Fruit fly (Drosophila melanogaster): ENCODE data around the gene CG32100.

DNA sequence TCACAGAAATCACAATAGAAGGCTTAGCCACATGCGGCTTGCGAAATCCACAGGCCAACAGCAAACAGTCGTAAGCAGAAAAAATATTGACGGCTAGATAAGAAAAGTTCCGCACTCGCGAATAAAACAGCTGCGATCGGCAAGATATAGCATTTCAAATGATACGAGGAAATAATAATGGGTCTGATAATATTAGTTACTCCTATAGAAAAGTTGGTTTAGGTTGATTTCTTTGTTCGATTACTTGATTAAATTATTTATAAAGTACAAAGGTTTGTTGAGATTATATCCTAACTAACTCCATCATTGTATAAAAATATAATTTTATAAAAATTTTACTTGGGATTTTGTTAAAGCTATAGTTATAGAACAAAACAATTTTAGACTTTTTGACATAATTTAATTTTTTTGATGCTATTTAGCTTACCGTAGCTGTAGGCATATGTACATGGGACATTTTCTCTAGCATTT is 8.3 kb downstream of the CG32100 start:
- TF ChIP-seq ttk (optimal IDR thresholded peaks at IDR 0.05) (no peak), Sin3A (optimal IDR thresholded peaks at IDR 0.05) (no peak), insv (optimal IDR thresholded peaks at IDR 0.05) (no peak), h (optimal IDR thresholded peaks at IDR 0.05) (no peak)

Data from Kc167 (cell line).